Worm (Caenorhabditis elegans) whole organism, L1 larva: Measurements from ENCODE around the gene insc-1.
A peak's percentile ranks its signal among the peaks of the same experiment; 100 is the strongest.

Source experiments
- F16B12.6 ChIP-seq: fragments of 150-350 bp; optimal IDR thresholded peaks from 2 replicates; lab custom pipeline; 2014; ENCODE audit warnings: missing biosample characterization, missing genetic modification characterization
- Y116A8C.19 ChIP-seq: sonication (generic microtip); optimal IDR thresholded peaks from 2 replicates; lab custom pipeline; 2016; ENCODE audit warnings: missing compliant biosample characterization, missing genetic modification characterization, borderline replicate concordance
- aly-2 ChIP-seq: fragments of 150-350 bp; optimal IDR thresholded peaks from 2 replicates; lab custom pipeline; 2014; ENCODE audit warnings: missing biosample characterization, missing genetic modification characterization
- blmp-1 ChIP-seq: fragments of 150-350 bp; optimal IDR thresholded peaks from 2 replicates; lab custom pipeline; 2014; ENCODE audit warnings: missing biosample characterization, missing genetic modification characterization
- ceh-82 ChIP-seq, 3 experiments: fragments of 150-350 bp in 1 of 3; sonication (generic microtip) in 2 of 3; optimal IDR thresholded peaks; 2 replicates each; lab custom pipeline; 2014 to 2017; ENCODE audit warnings: missing biosample characterization in 3 of 3, missing genetic modification characterization in 3 of 3
- dpl-1 ChIP-seq, 3 experiments: fragments of 150-350 bp in 2 of 3; sonication (generic microtip) in 1 of 3; optimal IDR thresholded peaks; 2 replicates each; lab custom pipeline; 2014 to 2017; ENCODE audit warnings: missing biosample characterization in 3 of 3, missing genetic modification characterization in 3 of 3, missing genetic modification reagents in 3 of 3
- dsc-1 ChIP-seq: sonication (generic microtip); optimal IDR thresholded peaks from 2 replicates; lab custom pipeline; 2016; ENCODE audit warnings: mild to moderate bottlenecking, missing genetic modification characterization, missing compliant biosample characterization
- efl-1 ChIP-seq, 4 experiments: fragments of 150-350 bp; optimal IDR thresholded peaks in 3 of 4; peaks in 1 of 4; 1 replicate in 1 of 4; 2 replicates in 3 of 4; lab custom pipeline; 2014; ENCODE audit warnings: missing biosample characterization in 2 of 4, missing genetic modification characterization in 2 of 4, missing genetic modification reagents in 2 of 4
- egl-27 ChIP-seq, 2 experiments: fragments of 150-350 bp in 1 of 2; sonication (generic microtip); optimal IDR thresholded peaks; 3 replicates each; lab custom pipeline; 2017 to 2018; ENCODE audit warnings: missing biosample characterization in 2 of 2, missing genetic modification characterization in 2 of 2, missing genetic modification reagents in 2 of 2
- elt-3 ChIP-seq, 6 experiments: fragments of 150-350 bp in 1 of 6; sonication (generic microtip); optimal IDR thresholded peaks; 2 replicates each; lab custom pipeline; 2017 to 2018; ENCODE audit warnings: missing biosample characterization in 6 of 6, missing genetic modification characterization in 6 of 6, inconsistent platforms in 1 of 6
- fkh-10 ChIP-seq: sonication (generic microtip); optimal IDR thresholded peaks from 2 replicates; lab custom pipeline; 2017; ENCODE audit warnings: missing biosample characterization, missing genetic modification reagents, missing genetic modification characterization
- fkh-8 ChIP-seq: sonication (generic microtip); optimal IDR thresholded peaks from 2 replicates; lab custom pipeline; 2016; ENCODE audit warnings: mild to moderate bottlenecking, missing genetic modification characterization, missing compliant biosample characterization
- grh-1 ChIP-seq: fragments of 200-800 bp; sonication (Bioruptor generic); IDR thresholded peaks from 2 replicates; pipeline ENCODE4 v1.3.6; 2022; ENCODE audit warnings: missing genetic modification reagents, missing genetic modification characterization, missing compliant biosample characterization
- hlh-17 ChIP-seq: fragments of 200-800 bp; sonication (Bioruptor generic); optimal IDR thresholded peaks from 2 replicates; lab custom pipeline; 2018; ENCODE audit warnings: missing genetic modification characterization, mild to moderate bottlenecking, missing compliant biosample characterization, moderate library complexity, borderline replicate concordance
- isw-1 ChIP-seq: fragments of 200-800 bp; sonication (Bioruptor generic); IDR thresholded peaks from 2 replicates; pipeline ENCODE4 v1.3.6; 2022; ENCODE audit warnings: missing genetic modification characterization, missing compliant biosample characterization
- jun-1 ChIP-seq: fragments of 150-350 bp; optimal IDR thresholded peaks from 2 replicates; lab custom pipeline; 2014; ENCODE audit warnings: missing biosample characterization, missing genetic modification reagents, missing genetic modification characterization
- lin-13 ChIP-seq: fragments of 150-350 bp; optimal IDR thresholded peaks from 2 replicates; lab custom pipeline; 2014; ENCODE audit warnings: missing biosample characterization, missing genetic modification reagents, missing genetic modification characterization
- lin-14 ChIP-seq: fragments of 200-800 bp; sonication (Bioruptor generic); optimal IDR thresholded peaks from 2 replicates; lab custom pipeline; 2018; ENCODE audit warnings: mild to moderate bottlenecking, missing genetic modification characterization, moderate library complexity, missing compliant biosample characterization
- lin-35 ChIP-seq, 2 experiments: fragments of 150-350 bp; optimal IDR thresholded peaks; 2 replicates each; lab custom pipeline; 2014; ENCODE audit warnings: missing biosample characterization in 2 of 2, missing genetic modification characterization in 2 of 2, missing genetic modification reagents in 2 of 2
- lir-3 ChIP-seq: sonication (generic microtip); optimal IDR thresholded peaks from 2 replicates; lab custom pipeline; 2016; ENCODE audit warnings: mild to moderate bottlenecking, missing genetic modification characterization, moderate library complexity, missing compliant biosample characterization; ENCODE audit not compliant: poor library complexity
- lsy-2 ChIP-seq, 2 experiments: fragments of 150-350 bp; optimal IDR thresholded peaks; 2 replicates each; lab custom pipeline; 2014; ENCODE audit warnings: missing biosample characterization in 2 of 2, missing genetic modification characterization in 2 of 2
- mdl-1 ChIP-seq, 2 experiments: fragments of 150-350 bp; optimal IDR thresholded peaks; 2 replicates each; lab custom pipeline; 2014 to 2017; ENCODE audit warnings: missing biosample characterization in 2 of 2, missing genetic modification characterization in 2 of 2, inconsistent platforms in 1 of 2
- nhr-12 ChIP-seq: sonication (generic microtip); optimal IDR thresholded peaks from 2 replicates; lab custom pipeline; 2017; ENCODE audit warnings: missing biosample characterization, missing genetic modification characterization
- nhr-19 ChIP-seq: fragments of 200-800 bp; sonication (Bioruptor generic); conservative IDR thresholded peaks from 2 replicates; pipeline ENCODE4 v1.3.6; 2022; ENCODE audit warnings: missing genetic modification characterization, missing compliant biosample characterization
- nhr-20 ChIP-seq: sonication (generic microtip); optimal IDR thresholded peaks from 2 replicates; lab custom pipeline; 2016; ENCODE audit warnings: mild to moderate bottlenecking, missing genetic modification characterization, missing compliant biosample characterization
- nhr-237 ChIP-seq: fragments of 150-350 bp; optimal IDR thresholded peaks from 2 replicates; lab custom pipeline; 2014; ENCODE audit warnings: missing biosample characterization, missing genetic modification characterization
- nhr-28 ChIP-seq: fragments of 150-350 bp; optimal IDR thresholded peaks from 2 replicates; lab custom pipeline; 2014; ENCODE audit warnings: missing biosample characterization, missing genetic modification characterization
- nhr-47 ChIP-seq: sonication (generic microtip); optimal IDR thresholded peaks from 2 replicates; lab custom pipeline; 2016; ENCODE audit warnings: mild to moderate bottlenecking, missing genetic modification characterization, moderate library complexity, missing compliant biosample characterization
- nhr-71 ChIP-seq: sonication (generic microtip); optimal IDR thresholded peaks from 2 replicates; lab custom pipeline; 2016; ENCODE audit warnings: mild to moderate bottlenecking, missing genetic modification characterization, moderate library complexity, missing compliant biosample characterization
- nhr-76 ChIP-seq: sonication (generic microtip); optimal IDR thresholded peaks from 2 replicates; lab custom pipeline; 2017; ENCODE audit warnings: missing biosample characterization, missing genetic modification characterization
- nhr-85 ChIP-seq: sonication (generic microtip); peaks from one replicate; lab custom pipeline; 2016; ENCODE audit warnings: missing genetic modification characterization, inconsistent platforms, missing compliant biosample characterization
- nhr-90 ChIP-seq: sonication (generic microtip); optimal IDR thresholded peaks from 2 replicates; lab custom pipeline; 2016; ENCODE audit warnings: mild to moderate bottlenecking, missing genetic modification characterization, missing compliant biosample characterization; ENCODE audit not compliant: poor library complexity
- pqm-1 ChIP-seq: sonication (generic microtip); optimal IDR thresholded peaks from 3 replicates; lab custom pipeline; 2017; ENCODE audit warnings: missing biosample characterization, missing genetic modification characterization
- rnt-1 ChIP-seq: sonication (generic microtip); optimal IDR thresholded peaks from 2 replicates; lab custom pipeline; 2016; ENCODE audit warnings: mild to moderate bottlenecking, missing genetic modification characterization, moderate library complexity, missing compliant biosample characterization
- skn-1 ChIP-seq: fragments of 150-350 bp; optimal IDR thresholded peaks from 2 replicates; lab custom pipeline; 2014; ENCODE audit warnings: missing biosample characterization, missing genetic modification characterization
- snpc-4 ChIP-seq: fragments of 150-350 bp; optimal IDR thresholded peaks from 2 replicates; lab custom pipeline; 2014; ENCODE audit warnings: missing biosample characterization, missing genetic modification characterization
- snu-23 ChIP-seq: sonication (generic microtip); optimal IDR thresholded peaks from 2 replicates; lab custom pipeline; 2016; ENCODE audit warnings: missing genetic modification characterization, missing compliant biosample characterization
- swsn-7 ChIP-seq: sonication (generic microtip); optimal IDR thresholded peaks from 2 replicates; lab custom pipeline; 2016; ENCODE audit warnings: missing genetic modification characterization, missing compliant biosample characterization
- tbx-2 ChIP-seq: sonication (generic microtip); optimal IDR thresholded peaks from 2 replicates; lab custom pipeline; 2016; ENCODE audit warnings: missing genetic modification characterization, missing compliant biosample characterization
- unc-86 ChIP-seq: sonication (generic microtip); optimal IDR thresholded peaks from 2 replicates; lab custom pipeline; 2016; ENCODE audit warnings: missing genetic modification characterization, missing compliant biosample characterization
- xbp-1 ChIP-seq: sonication (generic microtip); optimal IDR thresholded peaks from 2 replicates; lab custom pipeline; 2016; ENCODE audit warnings: missing genetic modification characterization, missing compliant biosample characterization
- zag-1 ChIP-seq: fragments of 150-350 bp; optimal IDR thresholded peaks from 2 replicates; lab custom pipeline; 2014; ENCODE audit warnings: missing biosample characterization, missing genetic modification characterization
- zip-4 ChIP-seq: fragments of 200-800 bp; sonication (Bioruptor generic); optimal IDR thresholded peaks from 2 replicates; lab custom pipeline; 2018; ENCODE audit warnings: mild to moderate bottlenecking, missing genetic modification characterization, moderate library complexity, missing compliant biosample characterization
- ztf-4 ChIP-seq: fragments of 150-350 bp; optimal IDR thresholded peaks from 2 replicates; lab custom pipeline; 2014; ENCODE audit warnings: missing biosample characterization, missing genetic modification characterization

The insc-1 gene

DNA sequence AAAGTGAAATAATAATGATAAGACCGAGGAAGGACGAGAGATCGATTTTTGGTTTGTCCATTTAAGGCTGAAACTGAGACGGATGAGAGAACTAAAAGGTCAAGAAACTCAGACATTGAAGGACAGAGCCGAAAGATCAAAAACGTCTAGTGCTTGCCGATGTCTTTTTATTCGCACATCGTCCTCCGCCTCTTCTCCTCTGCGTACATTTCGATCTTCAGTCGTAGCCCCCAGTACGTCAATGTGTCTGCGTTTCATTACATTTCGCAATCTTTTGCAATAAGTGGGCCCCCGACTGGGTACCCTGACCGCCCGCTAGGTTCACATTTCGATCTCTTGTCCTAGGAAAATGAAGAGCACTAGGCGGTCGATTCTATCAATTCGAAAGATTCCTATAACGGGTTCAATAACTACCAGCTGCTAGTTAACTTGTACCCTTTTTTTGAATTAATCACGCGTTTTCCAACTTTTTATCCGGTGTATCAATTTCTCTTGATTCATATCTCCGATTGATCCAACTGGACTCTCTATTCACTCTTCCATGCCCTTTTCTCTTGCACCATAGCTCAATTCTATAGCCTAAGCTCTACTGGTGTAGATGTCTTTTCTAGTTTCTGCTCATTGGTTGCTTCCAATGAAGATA lies 33.5 kb downstream of the insc-1 start:
- TF ChIP-seq nhr-237 (tag; lab: Kevin White, UChicago) (peak; percentile 53), fkh-10 (GFP tag; lab: Kevin White, UChicago) (no peak), lir-3 (tag; lab: Kevin White, UChicago) (no peak), lin-13 (GFP tag; lab: Kevin White, UChicago) (no peak), grh-1 (GFP tag; lab: Robert Waterston, UW) (no peak), jun-1 (tag; lab: Kevin White, UChicago) (no peak), swsn-7 (tag; lab: Kevin White, UChicago) (peak; percentile 33), nhr-19 (GFP tag; lab: Robert Waterston, UW) (peak; percentile 32; the same call in 1 of the 2 replicates), tbx-2 (peak; percentile 37), mdl-1 (tag; optimal IDR thresholded peaks at IDR 0.05; lab: Kevin White, UChicago) (peak in 1 of 2 experiments; percentile 42), lin-14 (GFP tag; lab: Kevin White, UChicago) (peak; percentile 87), nhr-90 (tag; lab: Kevin White, UChicago) (peak; percentile 33), egl-27 (tag; optimal IDR thresholded peaks at IDR 0.05; lab: Kevin White, UChicago) (peak; percentile 46 to 68), zip-4 (GFP tag; lab: Kevin White, UChicago) (peak; percentile 75), zag-1 (tag; lab: Kevin White, UChicago) (no peak), nhr-12 (tag; lab: Kevin White, UChicago) (no peak), pqm-1 (tag; lab: Kevin White, UChicago) (no peak), nhr-20 (tag; lab: Kevin White, UChicago) (peak; percentile 66), unc-86 (tag; lab: Kevin White, UChicago) (no peak), dsc-1 (tag; lab: Kevin White, UChicago) (no peak), lin-35 (GFP tag; optimal IDR thresholded peaks at IDR 0.05; lab: Kevin White, UChicago) (peak; percentile 34 to 44), fkh-8 (tag; lab: Kevin White, UChicago) (peak; percentile 52), F16B12.6 (tag; lab: Kevin White, UChicago) (no peak), snpc-4 (tag; lab: Kevin White, UChicago) (no peak), xbp-1 (peak; percentile 53), nhr-47 (tag; lab: Kevin White, UChicago) (peak; percentile 36), skn-1 (tag; lab: Kevin White, UChicago) (peak; percentile 76), dpl-1 (GFP tag; optimal IDR thresholded peaks at IDR 0.05; lab: Kevin White, UChicago) (peak in 2 of 3 experiments; percentile 1 to 3), snu-23 (GFP tag; lab: Kevin White, UChicago) (peak; percentile 67), efl-1 (optimal IDR thresholded peaks at IDR 0.05; lab: Kevin White, UChicago) (peak; percentile 42 to 62), efl-1 (GFP tag; optimal IDR thresholded peaks at IDR 0.05 in 1 of 2; lab: Kevin White, UChicago) (peak; percentile 12 to 93), nhr-76 (tag; lab: Kevin White, UChicago) (no peak), nhr-28 (tag; lab: Kevin White, UChicago) (no peak), isw-1 (GFP tag; lab: Robert Waterston, UW) (peak; percentile 24; the same call in 1 of the 2 replicates), aly-2 (no peak), ceh-82 (tag; optimal IDR thresholded peaks at IDR 0.05; lab: Kevin White, UChicago) (peak; percentile 50 to 76 (median 71)), nhr-71 (tag; lab: Kevin White, UChicago) (peak; percentile 77), nhr-85 (tag; lab: Kevin White, UChicago) (peak; percentile 82), rnt-1 (tag; lab: Kevin White, UChicago) (peak; percentile 38), lsy-2 (tag; optimal IDR thresholded peaks at IDR 0.05; lab: Kevin White, UChicago) (peak; percentile 6 to 69), blmp-1 (tag; lab: Kevin White, UChicago) (peak; percentile 57)

DNA sequence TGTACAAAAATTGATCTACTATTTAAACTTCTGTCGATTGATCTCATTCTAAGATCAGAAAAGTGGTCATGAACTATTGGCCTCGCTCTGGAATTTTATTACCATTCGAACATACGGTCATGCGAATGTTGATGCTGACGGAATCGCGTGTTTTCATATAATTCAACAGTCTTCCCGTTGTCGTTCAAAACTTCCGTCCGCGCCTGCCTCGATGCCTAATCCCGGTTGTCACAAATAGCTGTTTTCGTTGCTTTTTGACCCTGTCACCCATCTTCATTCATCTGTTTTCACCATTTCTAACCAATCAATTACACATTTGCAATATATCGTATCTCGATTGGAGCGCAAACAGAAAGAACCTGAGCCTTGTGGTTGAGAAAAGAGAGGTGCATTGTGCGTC lies 34.7 kb downstream of the insc-1 start:
- TF ChIP-seq hlh-17 (GFP tag; lab: Kevin White, UChicago) = no peak
- no peak for TF ChIP-seq efl-1 (optimal IDR thresholded peaks at IDR 0.05; lab: Kevin White, UChicago)
- TF ChIP-seq efl-1 (GFP tag; optimal IDR thresholded peaks at IDR 0.05 in 1 of 2; lab: Kevin White, UChicago) = peak in 1 of 2 experiments; percentile 72
- TF ChIP-seq ztf-4 = peak; percentile 15
- TF ChIP-seq blmp-1 (tag; lab: Kevin White, UChicago) = peak; percentile 37
- TF ChIP-seq elt-3 (tag; optimal IDR thresholded peaks at IDR 0.05; lab: Kevin White, UChicago) = peak in 1 of 6 experiments; percentile 7
- TF ChIP-seq ceh-82 (tag; optimal IDR thresholded peaks at IDR 0.05; lab: Kevin White, UChicago) = no peak
- no peak for TF ChIP-seq grh-1 (GFP tag; lab: Robert Waterston, UW)
- TF ChIP-seq Y116A8C.19 (tag; lab: Kevin White, UChicago) = no peak
